Fruit fly (Drosophila melanogaster): ENCODE measurements around the gene CG32647.

DNA sequence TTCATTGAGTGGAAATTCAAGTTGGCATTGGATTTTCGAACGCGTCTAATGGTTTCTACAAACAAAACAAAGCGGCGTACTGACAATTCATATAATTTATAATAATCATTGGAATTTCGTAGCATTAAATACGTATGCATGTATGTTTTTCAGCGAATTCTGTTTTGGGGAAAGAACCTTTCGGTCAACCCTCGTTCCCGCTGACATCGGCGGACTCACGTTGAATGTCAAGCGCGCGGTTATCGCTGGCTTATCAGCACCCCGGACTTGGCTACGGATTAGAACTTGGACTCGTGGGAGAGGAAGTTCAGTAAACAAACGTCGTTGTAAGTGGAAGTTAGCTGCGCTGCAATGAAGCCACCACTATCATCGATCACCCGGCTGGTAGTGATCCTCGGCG is 16.6 kb upstream of the CG32647 start, which contains the start of gene Nep6:
- no peak for TF ChIP-seq Hr83 (GFP tag; optimal IDR thresholded peaks at IDR 0.05; ENCODE audit: poor library complexity, severe bottlenecking)
- TF ChIP-seq h (GFP tag; optimal IDR thresholded peaks at IDR 0.05), result no peak
- TF ChIP-seq brk (GFP tag; optimal IDR thresholded peaks at IDR 0.05), result no peak
- TF ChIP-seq pan (optimal IDR thresholded peaks at IDR 0.05), result no peak
- no peak for TF ChIP-seq tai (GFP tag; optimal IDR thresholded peaks at IDR 0.05)
